Worm (Caenorhabditis elegans): ENCODE data around the gene dsl-2.

Gene dsl-2

ce11 chrIV:1204870-1205269 is at the start of gene dsl-2:
dsl-2 (minus strand) TSS chrIV:1204970.
- TF ChIP-seq T22C8.4 (GFP tag; IDR thresholded peaks at IDR 0.05): no peak
- TF ChIP-seq ref-1 (GFP tag; conservative IDR thresholded peaks at IDR 0.05): no peak
- no peak for TF ChIP-seq cog-1 (tag; optimal IDR thresholded peaks at IDR 0.05)

ce11 chrIV:1251242-1251911 is 46.6 kb upstream of the dsl-2 start, which contains the start of the genes clec-166 and F38A1.6:
clec-166 (minus strand) TSS chrIV:1251342.
F38A1.6 (plus strand) TSS chrIV:1251861.
- TF ChIP-seq ztf-23 (GFP tag; IDR thresholded peaks at IDR 0.05) (no peak), ztf-29 (GFP tag; IDR thresholded peaks at IDR 0.05) (no peak), klf-2 (GFP tag; conservative IDR thresholded peaks at IDR 0.05) (no peak), med-1 (GFP tag; optimal IDR thresholded peaks at IDR 0.05; ENCODE audit: insufficient read depth) (no peak), flt-1 (GFP tag; IDR thresholded peaks at IDR 0.05) (no peak), T22C8.4 (GFP tag; IDR thresholded peaks at IDR 0.05) (no peak), cog-1 (tag; optimal IDR thresholded peaks at IDR 0.05) (no peak), tab-1 (GFP tag; IDR thresholded peaks at IDR 0.05) (no peak)

ce11 chrIV:1246762-1247436 is 42.1 kb upstream of the dsl-2 start, which contains the start of the genes clec-165 and F38A1.11:
clec-165 (minus strand) TSS chrIV:1246886.
F38A1.11 (plus strand) TSS chrIV:1247386.
- TF ChIP-seq ztf-23 (GFP tag; IDR thresholded peaks at IDR 0.05): no peak

ce11 chrIV:1245244-1245643 is 40.5 kb upstream of the dsl-2 start, which contains the start of gene F38A1.9:
F38A1.9 (minus strand) TSS chrIV:1245344.
- TF ChIP-seq ref-1 (GFP tag; conservative IDR thresholded peaks at IDR 0.05): no peak

- TF ChIP-seq klf-2 (GFP tag; conservative IDR thresholded peaks at IDR 0.05) (no peak), flt-1 (GFP tag; IDR thresholded peaks at IDR 0.05) (no peak), ztf-29 (GFP tag; IDR thresholded peaks at IDR 0.05) (no peak), cog-1 (tag; optimal IDR thresholded peaks at IDR 0.05) (no peak), ref-1 (GFP tag; conservative IDR thresholded peaks at IDR 0.05) (no peak), T22C8.4 (GFP tag; IDR thresholded peaks at IDR 0.05) (no peak), ztf-23 (GFP tag; IDR thresholded peaks at IDR 0.05) (no peak), med-1 (GFP tag; optimal IDR thresholded peaks at IDR 0.05; ENCODE audit: insufficient read depth) (no peak), tab-1 (GFP tag; IDR thresholded peaks at IDR 0.05) (no peak)
Measured at ce11 chrIV:1243295-1243694, 38.5 kb upstream of the dsl-2 start, which contains the start of gene F38A1.15. F38A1.15 (minus strand) TSS chrIV:1243395.

ce11 chrIV:1239686-1240085 is 34.9 kb upstream of the dsl-2 start, which contains the start of gene F38A1.8:
F38A1.8 (minus strand) TSS chrIV:1239852.
- TF ChIP-seq ztf-23 (GFP tag; IDR thresholded peaks at IDR 0.05): 0 out of 2 replicates have a peak, but pooled peaks have one; percentile 41
- TF ChIP-seq ref-1 (GFP tag; conservative IDR thresholded peaks at IDR 0.05): no peak

ce11 chrIV:1238147-1238546 is 33.4 kb upstream of the dsl-2 start:
- TF ChIP-seq ref-1 (GFP tag; conservative IDR thresholded peaks at IDR 0.05) (no peak), klf-2 (GFP tag; conservative IDR thresholded peaks at IDR 0.05) (no peak), flt-1 (GFP tag; IDR thresholded peaks at IDR 0.05) (no peak), cog-1 (tag; optimal IDR thresholded peaks at IDR 0.05) (no peak), ztf-23 (GFP tag; IDR thresholded peaks at IDR 0.05) (no peak), med-1 (GFP tag; optimal IDR thresholded peaks at IDR 0.05; ENCODE audit: insufficient read depth) (no peak), T22C8.4 (GFP tag; IDR thresholded peaks at IDR 0.05) (no peak), ztf-29 (GFP tag; IDR thresholded peaks at IDR 0.05) (no peak), tab-1 (GFP tag; IDR thresholded peaks at IDR 0.05) (no peak)

ce11 chrIV:1235785-1236184 is 31.0 kb upstream of the dsl-2 start:
- TF ChIP-seq T22C8.4 (GFP tag; IDR thresholded peaks at IDR 0.05) (peak; percentile 67), ref-1 (GFP tag; conservative IDR thresholded peaks at IDR 0.05) (no peak)

- TF ChIP-seq cog-1 (tag; optimal IDR thresholded peaks at IDR 0.05): no peak
- TF ChIP-seq med-1 (GFP tag; optimal IDR thresholded peaks at IDR 0.05; ENCODE audit: insufficient read depth): no peak
- TF ChIP-seq ztf-23 (GFP tag; IDR thresholded peaks at IDR 0.05): no peak
- TF ChIP-seq klf-2 (GFP tag; conservative IDR thresholded peaks at IDR 0.05): no peak
- TF ChIP-seq ztf-29 (GFP tag; IDR thresholded peaks at IDR 0.05): no peak
- TF ChIP-seq flt-1 (GFP tag; IDR thresholded peaks at IDR 0.05): no peak
- TF ChIP-seq T22C8.4 (GFP tag; IDR thresholded peaks at IDR 0.05): peak; percentile 56
- TF ChIP-seq ref-1 (GFP tag; conservative IDR thresholded peaks at IDR 0.05): no peak
- TF ChIP-seq tab-1 (GFP tag; IDR thresholded peaks at IDR 0.05): no peak
Measured at ce11 chrIV:1234780-1235179, 30.0 kb upstream of the dsl-2 start.

ce11 chrIV:1232419-1233145 is 27.8 kb upstream of the dsl-2 start:
- TF ChIP-seq T22C8.4 (GFP tag; IDR thresholded peaks at IDR 0.05): no peak
- no peak for TF ChIP-seq cog-1 (tag; optimal IDR thresholded peaks at IDR 0.05)
- no peak for TF ChIP-seq ztf-23 (GFP tag; IDR thresholded peaks at IDR 0.05)
- no peak for TF ChIP-seq flt-1 (GFP tag; IDR thresholded peaks at IDR 0.05)
- no peak for TF ChIP-seq ref-1 (GFP tag; conservative IDR thresholded peaks at IDR 0.05)
- TF ChIP-seq med-1 (GFP tag; optimal IDR thresholded peaks at IDR 0.05; ENCODE audit: insufficient read depth): no peak
- TF ChIP-seq klf-2 (GFP tag; conservative IDR thresholded peaks at IDR 0.05): no peak
- no peak for TF ChIP-seq ztf-29 (GFP tag; IDR thresholded peaks at IDR 0.05)
- no peak for TF ChIP-seq tab-1 (GFP tag; IDR thresholded peaks at IDR 0.05)

Data from whole organism, midembryonic.